Fruit fly (Drosophila melanogaster) whole organism, pupa: ENCODE data around the gene CG43394.
A peak's percentile ranks its signal among the peaks of the same experiment; 100 is the strongest.

ENCODE experiments used
- CG10348 ChIP-seq: fragments of 200-800 bp; sonication (Bioruptor generic); IDR thresholded peaks from 2 replicates; pipeline ENCODE4 v1.3.6; 2022; ENCODE audit warnings: missing biosample characterization, missing genetic modification characterization
- CG12605 ChIP-seq: fragments of 200-800 bp; sonication (Bioruptor generic); IDR thresholded peaks from 2 replicates; pipeline ENCODE4 v1.3.6; 2022; ENCODE audit warnings: missing biosample characterization, missing genetic modification characterization
- CG13204 ChIP-seq: fragments of 200-800 bp; sonication (Bioruptor generic); optimal IDR thresholded peaks from 2 replicates; lab custom pipeline; 2018; ENCODE audit warnings: missing biosample characterization, mild to moderate bottlenecking, missing genetic modification characterization, moderate library complexity
- CG14655 ChIP-seq: fragments of 200-800 bp; sonication (Bioruptor generic); optimal IDR thresholded peaks from 3 replicates; lab custom pipeline; 2017; ENCODE audit warnings: mild to moderate bottlenecking, missing biosample characterization, missing genetic modification reagents, missing genetic modification characterization
- CG15710 ChIP-seq: fragments of 200-800 bp; sonication (Bioruptor generic); optimal IDR thresholded peaks from 2 replicates; lab custom pipeline; 2018; ENCODE audit warnings: missing biosample characterization, mild to moderate bottlenecking, missing genetic modification characterization, moderate library complexity
- CG17806 ChIP-seq: fragments of 200-800 bp; sonication (Bioruptor generic); optimal IDR thresholded peaks from 2 replicates; lab custom pipeline; 2018; ENCODE audit warnings: missing biosample characterization, mild to moderate bottlenecking, missing genetic modification characterization, moderate library complexity
- CG32121 ChIP-seq: fragments of 200-800 bp; sonication (Bioruptor generic); IDR thresholded peaks from 2 replicates; pipeline ENCODE4 v1.3.6; 2022; ENCODE audit warnings: missing biosample characterization, missing genetic modification characterization
- CG34367 ChIP-seq: fragments of 200-800 bp; sonication (Bioruptor generic); optimal IDR thresholded peaks from 2 replicates; lab custom pipeline; 2018; ENCODE audit warnings: missing biosample characterization, mild to moderate bottlenecking, missing genetic modification characterization
- CG4496 ChIP-seq: fragments of 200-800 bp; sonication (Bioruptor generic); IDR thresholded peaks from 3 replicates; pipeline ENCODE4 v1.3.6; 2022; ENCODE audit warnings: missing biosample characterization, missing genetic modification characterization
- CG8159 ChIP-seq: fragments of 200-800 bp; sonication (Bioruptor generic); optimal IDR thresholded peaks from 3 replicates; lab custom pipeline; 2018; ENCODE audit warnings: missing biosample characterization, mild to moderate bottlenecking, missing genetic modification characterization, moderate library complexity
- CG8301 ChIP-seq: fragments of 200-800 bp; sonication (Bioruptor generic); optimal IDR thresholded peaks from 2 replicates; lab custom pipeline; 2018; ENCODE audit warnings: missing biosample characterization, mild to moderate bottlenecking, missing genetic modification characterization
- CG9948 ChIP-seq: fragments of 200-800 bp; sonication (Bioruptor generic); optimal IDR thresholded peaks from 2 replicates; lab custom pipeline; 2018; ENCODE audit warnings: missing biosample characterization, mild to moderate bottlenecking, missing genetic modification characterization, moderate library complexity
- D1 ChIP-seq: fragments of 200-800 bp; sonication (Bioruptor generic); optimal IDR thresholded peaks from 2 replicates; lab custom pipeline; 2018; ENCODE audit warnings: missing biosample characterization, mild to moderate bottlenecking, missing genetic modification characterization, moderate library complexity
- EcR ChIP-seq: fragments of 200-800 bp; sonication (Bioruptor generic); optimal IDR thresholded peaks from 3 replicates; lab custom pipeline; 2019; ENCODE audit warnings: missing biosample characterization, missing genetic modification characterization, mild to moderate bottlenecking, moderate library complexity, missing genetic modification reagents
- Ets98B ChIP-seq: fragments of 200-800 bp; sonication (Bioruptor generic); IDR thresholded peaks from 2 replicates; pipeline ENCODE4 v1.3.6; 2022; ENCODE audit warnings: missing biosample characterization, missing genetic modification characterization
- Pif1A ChIP-seq: fragments of 200-800 bp; sonication (Bioruptor generic); optimal IDR thresholded peaks from 3 replicates; lab custom pipeline; 2016; ENCODE audit warnings: missing biosample characterization, missing genetic modification characterization
- Pif1B ChIP-seq: fragments of 200-800 bp; sonication (Bioruptor generic); optimal IDR thresholded peaks from 3 replicates; lab custom pipeline; 2016; ENCODE audit warnings: missing biosample characterization, missing genetic modification characterization
- Snoo ChIP-seq: fragments of 200-800 bp; sonication (Bioruptor generic); optimal IDR thresholded peaks from 3 replicates; lab custom pipeline; 2017; ENCODE audit warnings: missing biosample characterization, mild to moderate bottlenecking, missing genetic modification characterization, inconsistent platforms
- fd96Ca ChIP-seq: fragments of 200-800 bp; sonication (Bioruptor generic); IDR thresholded peaks from 3 replicates; pipeline ENCODE4 v1.3.6; 2022; ENCODE audit warnings: missing biosample characterization, missing genetic modification characterization
- gl ChIP-seq: fragments of 200-800 bp; sonication (Bioruptor generic); optimal IDR thresholded peaks from 2 replicates; lab custom pipeline; 2018; ENCODE audit warnings: missing biosample characterization, mild to moderate bottlenecking, missing genetic modification characterization
- rn ChIP-seq: fragments of 200-800 bp; sonication (Bioruptor generic); IDR thresholded peaks from 2 replicates; pipeline ENCODE4 v1.3.6; 2022; ENCODE audit warnings: missing biosample characterization, missing genetic modification characterization

The CG43394 gene

DNA sequence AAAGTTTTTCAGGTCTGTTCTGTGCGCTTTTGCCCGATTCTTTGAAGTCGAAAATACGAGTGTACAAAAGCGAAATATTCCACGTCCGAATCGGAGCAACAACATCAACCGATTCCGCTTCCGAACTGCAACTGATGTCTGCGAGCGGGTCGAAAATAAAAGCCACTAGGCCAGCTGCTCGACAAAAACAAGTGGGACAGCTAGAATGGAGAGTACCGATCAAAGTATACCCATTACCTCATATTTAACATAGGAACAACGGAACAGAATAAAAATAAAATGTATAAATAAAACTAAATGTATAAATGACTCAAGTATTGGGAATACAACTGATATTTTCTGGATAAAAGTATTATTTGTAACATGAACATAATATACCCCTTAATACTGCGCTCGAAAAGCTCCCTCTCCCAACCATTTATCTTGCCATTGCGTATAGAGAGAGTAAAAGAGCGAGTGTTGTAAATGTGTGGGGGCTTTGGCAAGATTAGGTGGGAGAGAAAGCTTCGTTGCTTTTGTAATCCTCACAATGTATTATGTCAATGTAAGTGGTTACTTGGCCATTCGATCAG, 59.5 kb downstream of the CG43394 start, which contains the start of gene SLC5A11:
TSS of gene SLC5A11 (minus strand) at position 137 of the 572 bp plus-strand sequence.
- peak; percentile 92 for TF ChIP-seq CG10348 (GFP tag; lab: Robert Waterston, UW)
- TF ChIP-seq Ets98B: peak; percentile 97
- TF ChIP-seq fd96Ca: peak; percentile 87
- peak; percentile 94 for TF ChIP-seq CG8301 (tag; lab: Kevin White, UChicago)
- peak; percentile 96 for TF ChIP-seq CG8159
- peak; percentile 52 for TF ChIP-seq EcR
- peak; percentile 94 for TF ChIP-seq CG15710
- peak; percentile 94 for TF ChIP-seq CG14655
- TF ChIP-seq CG34367 (tag; lab: Kevin White, UChicago): peak; percentile 83
- TF ChIP-seq CG32121 (GFP tag; lab: Robert Waterston, UW): peak; percentile 98
- TF ChIP-seq CG12605: peak; percentile 96
- TF ChIP-seq Pif1A (GFP tag; lab: Kevin White, UChicago): peak; percentile 78
- TF ChIP-seq CG4496 (GFP tag; lab: Robert Waterston, UW): peak; percentile 97
- peak; percentile 99 for TF ChIP-seq Snoo (tag; lab: Kevin White, UChicago)
- TF ChIP-seq D1 (tag; lab: Kevin White, UChicago): peak; percentile 95
- TF ChIP-seq rn (GFP tag; lab: Robert Waterston, UW): peak; percentile 89
- peak; percentile 70 for TF ChIP-seq CG13204 (GFP tag; lab: Kevin White, UChicago)
- TF ChIP-seq CG17806 (tag; lab: Kevin White, UChicago): peak; percentile 94
- peak; percentile 100 for TF ChIP-seq Pif1B (GFP tag; lab: Kevin White, UChicago)
- peak; percentile 90 for TF ChIP-seq CG9948
- TF ChIP-seq gl (tag; lab: Kevin White, UChicago): peak; percentile 81
- TF ChIP-seq, all 21 proteins: peak for 21

DNA sequence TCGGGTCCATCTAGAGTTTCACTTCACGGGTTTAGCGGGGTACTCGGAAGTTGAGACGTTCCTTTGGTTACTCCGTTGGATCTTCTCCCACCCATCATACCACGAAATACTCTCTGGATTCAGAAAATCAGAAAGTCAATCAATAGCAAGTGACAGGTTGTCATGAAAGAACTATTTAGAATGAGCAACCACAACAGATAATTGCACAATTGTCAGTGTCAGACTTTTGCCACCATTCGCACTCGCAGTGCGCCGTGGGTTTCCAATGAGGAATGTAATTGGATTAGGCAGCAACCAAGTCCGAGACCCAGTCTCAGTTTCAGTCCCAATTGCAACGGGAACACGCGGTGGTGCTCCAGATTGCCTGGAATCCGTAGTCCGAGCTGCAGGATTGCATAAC, 60.3 kb downstream of the CG43394 start, which contains the start of gene CG8419:
TSS of gene CG8419 (plus strand) at position 301 of the 400 bp plus-strand sequence.
- TF ChIP-seq CG4496 (GFP tag; lab: Robert Waterston, UW): 0 out of 3 replicates have a peak, but pooled peaks have one; percentile 24
- TF ChIP-seq CG14655: no peak
- no peak for TF ChIP-seq CG10348 (GFP tag; lab: Robert Waterston, UW)
- no peak for TF ChIP-seq CG8159
